Worm (Caenorhabditis elegans) whole organism, L1 larva: ENCODE results near the gene F54B11.5.

ENCODE experiments used
- C16A3.4 ChIP-seq: fragments of 150-350 bp; optimal IDR thresholded peaks from 2 replicates; lab custom pipeline; 2014; ENCODE audit warnings: missing biosample characterization, missing genetic modification characterization
- F16B12.6 ChIP-seq: fragments of 150-350 bp; optimal IDR thresholded peaks from 2 replicates; lab custom pipeline; 2014; ENCODE audit warnings: missing biosample characterization, missing genetic modification characterization
- aha-1 ChIP-seq: fragments of 150-350 bp; optimal IDR thresholded peaks from 2 replicates; lab custom pipeline; 2014; ENCODE audit warnings: missing biosample characterization, missing genetic modification characterization
- alr-1 ChIP-seq: fragments of 200-800 bp; sonication (Bioruptor generic); optimal IDR thresholded peaks from 2 replicates; lab custom pipeline; 2018; ENCODE audit warnings: borderline replicate concordance, mild to moderate bottlenecking, missing genetic modification characterization, missing compliant biosample characterization
- aly-2 ChIP-seq: fragments of 150-350 bp; optimal IDR thresholded peaks from 2 replicates; lab custom pipeline; 2014; ENCODE audit warnings: missing biosample characterization, missing genetic modification characterization
- ceh-63 ChIP-seq: fragments of 200-800 bp; sonication (Bioruptor generic); optimal IDR thresholded peaks from 2 replicates; lab custom pipeline; 2018; ENCODE audit warnings: mild to moderate bottlenecking, missing genetic modification characterization, missing compliant biosample characterization
- dsc-1 ChIP-seq: sonication (generic microtip); optimal IDR thresholded peaks from 2 replicates; lab custom pipeline; 2016; ENCODE audit warnings: mild to moderate bottlenecking, missing genetic modification characterization, missing compliant biosample characterization
- efl-1 ChIP-seq, 4 experiments: fragments of 150-350 bp; optimal IDR thresholded peaks in 3 of 4; peaks in 1 of 4; 1 replicate in 1 of 4; 2 replicates in 3 of 4; lab custom pipeline; 2014; ENCODE audit warnings: missing biosample characterization in 2 of 4, missing genetic modification characterization in 2 of 4, missing genetic modification reagents in 2 of 4
- egl-27 ChIP-seq, 2 experiments: fragments of 150-350 bp in 1 of 2; sonication (generic microtip); optimal IDR thresholded peaks; 3 replicates each; lab custom pipeline; 2017 to 2018; ENCODE audit warnings: missing biosample characterization in 2 of 2, missing genetic modification characterization in 2 of 2, missing genetic modification reagents in 2 of 2
- fkh-10 ChIP-seq: sonication (generic microtip); optimal IDR thresholded peaks from 2 replicates; lab custom pipeline; 2017; ENCODE audit warnings: missing biosample characterization, missing genetic modification reagents, missing genetic modification characterization
- fkh-8 ChIP-seq: sonication (generic microtip); optimal IDR thresholded peaks from 2 replicates; lab custom pipeline; 2016; ENCODE audit warnings: mild to moderate bottlenecking, missing genetic modification characterization, missing compliant biosample characterization
- fos-1 ChIP-seq: fragments of 150-350 bp; optimal IDR thresholded peaks from 2 replicates; lab custom pipeline; 2014; ENCODE audit warnings: missing biosample characterization, missing genetic modification characterization
- grh-1 ChIP-seq: fragments of 200-800 bp; sonication (Bioruptor generic); IDR thresholded peaks from 2 replicates; pipeline ENCODE4 v1.3.6; 2022; ENCODE audit warnings: missing genetic modification reagents, missing genetic modification characterization, missing compliant biosample characterization
- hlh-4 ChIP-seq: sonication (generic microtip); optimal IDR thresholded peaks from 2 replicates; lab custom pipeline; 2016; ENCODE audit warnings: mild to moderate bottlenecking, missing genetic modification characterization, missing compliant biosample characterization
- hpl-2 ChIP-seq: fragments of 150-350 bp; optimal IDR thresholded peaks from 2 replicates; lab custom pipeline; 2014; ENCODE audit warnings: missing biosample characterization, missing genetic modification reagents, missing genetic modification characterization
- irx-1 ChIP-seq: sonication (generic microtip); optimal IDR thresholded peaks from 2 replicates; lab custom pipeline; 2016; ENCODE audit warnings: missing genetic modification characterization, missing compliant biosample characterization
- jun-1 ChIP-seq: fragments of 150-350 bp; optimal IDR thresholded peaks from 2 replicates; lab custom pipeline; 2014; ENCODE audit warnings: missing biosample characterization, missing genetic modification reagents, missing genetic modification characterization
- lin-14 ChIP-seq: fragments of 200-800 bp; sonication (Bioruptor generic); optimal IDR thresholded peaks from 2 replicates; lab custom pipeline; 2018; ENCODE audit warnings: mild to moderate bottlenecking, missing genetic modification characterization, moderate library complexity, missing compliant biosample characterization
- lir-3 ChIP-seq: sonication (generic microtip); optimal IDR thresholded peaks from 2 replicates; lab custom pipeline; 2016; ENCODE audit warnings: mild to moderate bottlenecking, missing genetic modification characterization, moderate library complexity, missing compliant biosample characterization; ENCODE audit not compliant: poor library complexity
- lsy-2 ChIP-seq, 2 experiments: fragments of 150-350 bp; optimal IDR thresholded peaks; 2 replicates each; lab custom pipeline; 2014; ENCODE audit warnings: missing biosample characterization in 2 of 2, missing genetic modification characterization in 2 of 2
- mab-9 ChIP-seq: fragments of 200-800 bp; sonication (Bioruptor generic); IDR thresholded peaks from 2 replicates; pipeline ENCODE4 v1.3.6; 2022; ENCODE audit warnings: missing genetic modification reagents, missing genetic modification characterization, missing compliant biosample characterization
- mdl-1 ChIP-seq, 2 experiments: fragments of 150-350 bp; optimal IDR thresholded peaks; 2 replicates each; lab custom pipeline; 2014 to 2017; ENCODE audit warnings: missing biosample characterization in 2 of 2, missing genetic modification characterization in 2 of 2, inconsistent platforms in 1 of 2
- mef-2 ChIP-seq: fragments of 150-350 bp; optimal IDR thresholded peaks from 2 replicates; lab custom pipeline; 2014; ENCODE audit warnings: missing biosample characterization, missing genetic modification characterization
- mep-1 ChIP-seq: fragments of 150-350 bp; optimal IDR thresholded peaks from 2 replicates; lab custom pipeline; 2014; ENCODE audit warnings: missing biosample characterization, missing genetic modification characterization
- nhr-19 ChIP-seq: fragments of 200-800 bp; sonication (Bioruptor generic); conservative IDR thresholded peaks from 2 replicates; pipeline ENCODE4 v1.3.6; 2022; ENCODE audit warnings: missing genetic modification characterization, missing compliant biosample characterization
- nhr-20 ChIP-seq: sonication (generic microtip); optimal IDR thresholded peaks from 2 replicates; lab custom pipeline; 2016; ENCODE audit warnings: mild to moderate bottlenecking, missing genetic modification characterization, missing compliant biosample characterization
- nhr-237 ChIP-seq: fragments of 150-350 bp; optimal IDR thresholded peaks from 2 replicates; lab custom pipeline; 2014; ENCODE audit warnings: missing biosample characterization, missing genetic modification characterization
- nhr-47 ChIP-seq: sonication (generic microtip); optimal IDR thresholded peaks from 2 replicates; lab custom pipeline; 2016; ENCODE audit warnings: mild to moderate bottlenecking, missing genetic modification characterization, moderate library complexity, missing compliant biosample characterization
- nhr-71 ChIP-seq: sonication (generic microtip); optimal IDR thresholded peaks from 2 replicates; lab custom pipeline; 2016; ENCODE audit warnings: mild to moderate bottlenecking, missing genetic modification characterization, moderate library complexity, missing compliant biosample characterization
- nhr-76 ChIP-seq: sonication (generic microtip); optimal IDR thresholded peaks from 2 replicates; lab custom pipeline; 2017; ENCODE audit warnings: missing biosample characterization, missing genetic modification characterization
- nhr-77 ChIP-seq: fragments of 150-350 bp; optimal IDR thresholded peaks from 2 replicates; lab custom pipeline; 2014; ENCODE audit warnings: missing biosample characterization, missing genetic modification characterization
- pag-3 ChIP-seq: sonication (generic microtip); optimal IDR thresholded peaks from 2 replicates; lab custom pipeline; 2017; ENCODE audit warnings: missing genetic modification characterization, mild to moderate bottlenecking, missing compliant biosample characterization, antibody characterized with exemption, borderline replicate concordance; ENCODE audit not compliant: insufficient read depth
- pax-3 ChIP-seq: fragments of 200-800 bp; sonication (Bioruptor generic); optimal IDR thresholded peaks from 2 replicates; lab custom pipeline; 2018; ENCODE audit warnings: mild to moderate bottlenecking, missing genetic modification characterization, moderate library complexity, missing compliant biosample characterization
- pqm-1 ChIP-seq: sonication (generic microtip); optimal IDR thresholded peaks from 3 replicates; lab custom pipeline; 2017; ENCODE audit warnings: missing biosample characterization, missing genetic modification characterization
- rnt-1 ChIP-seq: sonication (generic microtip); optimal IDR thresholded peaks from 2 replicates; lab custom pipeline; 2016; ENCODE audit warnings: mild to moderate bottlenecking, missing genetic modification characterization, moderate library complexity, missing compliant biosample characterization
- skn-1 ChIP-seq: fragments of 150-350 bp; optimal IDR thresholded peaks from 2 replicates; lab custom pipeline; 2014; ENCODE audit warnings: missing biosample characterization, missing genetic modification characterization
- snu-23 ChIP-seq: sonication (generic microtip); optimal IDR thresholded peaks from 2 replicates; lab custom pipeline; 2016; ENCODE audit warnings: missing genetic modification characterization, missing compliant biosample characterization
- sox-4 ChIP-seq: sonication (generic microtip); optimal IDR thresholded peaks from 2 replicates; lab custom pipeline; 2016; ENCODE audit warnings: missing genetic modification characterization, missing compliant biosample characterization
- sup-37 ChIP-seq: fragments of 200-800 bp; sonication (Bioruptor generic); optimal IDR thresholded peaks from 2 replicates; lab custom pipeline; 2018; ENCODE audit warnings: mild to moderate bottlenecking, missing genetic modification characterization, missing compliant biosample characterization
- swsn-7 ChIP-seq: sonication (generic microtip); optimal IDR thresholded peaks from 2 replicates; lab custom pipeline; 2016; ENCODE audit warnings: missing genetic modification characterization, missing compliant biosample characterization
- tlp-1 ChIP-seq: fragments of 150-350 bp; optimal IDR thresholded peaks from 2 replicates; lab custom pipeline; 2014; ENCODE audit warnings: missing biosample characterization, missing genetic modification characterization
- unc-98 ChIP-seq: fragments of 200-800 bp; sonication (Bioruptor generic); IDR thresholded peaks from 2 replicates; pipeline ENCODE4 v1.3.6; 2022; ENCODE audit warnings: missing genetic modification characterization, missing compliant biosample characterization
- vab-15 ChIP-seq: sonication (generic microtip); optimal IDR thresholded peaks from 2 replicates; lab custom pipeline; 2017; ENCODE audit warnings: missing genotype, mild to moderate bottlenecking, missing genetic modification characterization, missing compliant biosample characterization
- xbp-1 ChIP-seq: sonication (generic microtip); optimal IDR thresholded peaks from 2 replicates; lab custom pipeline; 2016; ENCODE audit warnings: missing genetic modification characterization, missing compliant biosample characterization
- zag-1 ChIP-seq: fragments of 150-350 bp; optimal IDR thresholded peaks from 2 replicates; lab custom pipeline; 2014; ENCODE audit warnings: missing biosample characterization, missing genetic modification characterization

The F54B11.5 gene

DNA sequence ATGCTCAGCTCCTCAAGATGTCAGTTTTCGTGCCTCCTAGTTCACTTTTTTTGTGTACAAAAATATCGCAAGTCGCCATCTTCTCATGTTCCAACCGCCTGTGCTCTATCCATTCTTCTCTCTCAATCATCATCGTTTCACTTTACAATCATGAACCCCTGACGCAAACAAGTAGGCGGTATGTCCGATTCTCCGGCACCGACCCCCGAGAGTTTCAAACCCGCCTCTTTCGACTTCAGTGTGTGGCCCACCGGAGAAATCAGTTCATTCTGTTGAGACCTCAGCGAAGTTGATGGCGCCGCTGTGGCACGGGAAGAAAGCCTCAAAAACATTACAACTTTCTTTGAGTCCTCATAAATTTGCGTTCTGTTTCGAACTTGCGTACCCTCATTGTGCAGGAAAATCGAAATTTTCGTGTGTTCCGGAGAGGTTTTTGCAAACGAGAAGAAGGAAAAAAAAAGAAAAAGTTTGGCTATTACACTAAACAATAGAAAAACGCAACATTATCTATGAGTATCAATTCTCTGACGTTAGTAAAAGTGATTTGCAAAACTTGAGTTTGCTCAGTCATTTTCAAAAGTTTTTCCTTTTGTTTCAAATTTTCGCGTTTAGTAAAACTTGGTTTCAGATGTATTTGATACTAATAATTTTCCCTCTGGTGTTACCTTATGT lies 9.2 kb upstream of the F54B11.5 start, which contains the start of gene F54B11.9:
Gene F54B11.9, plus strand, starts transcription at position 622 of the 672 bp plus-strand sequence.
- peak; percentile 35 for TF ChIP-seq snu-23 (GFP tag; lab: Kevin White, UChicago)
- TF ChIP-seq alr-1 = no peak
- TF ChIP-seq fkh-8 (tag; lab: Kevin White, UChicago) = no peak
- TF ChIP-seq lir-3 (tag; lab: Kevin White, UChicago) = no peak
- peak; percentile 13 for TF ChIP-seq nhr-47 (tag; lab: Kevin White, UChicago)
- TF ChIP-seq hlh-4 (tag; lab: Kevin White, UChicago) = no peak
- peak; percentile 57 for TF ChIP-seq nhr-19
- TF ChIP-seq pax-3 = no peak
- no peak for TF ChIP-seq mef-2 (tag; lab: Kevin White, UChicago)
- TF ChIP-seq sox-4 = no peak
- no peak for TF ChIP-seq nhr-77
- TF ChIP-seq fos-1 = no peak
- TF ChIP-seq tlp-1 (tag; lab: Kevin White, UChicago) = no peak
- peak in 1 of 2 experiments; percentile 35 for TF ChIP-seq lsy-2 (tag; optimal IDR thresholded peaks at IDR 0.05; lab: Kevin White, UChicago)
- TF ChIP-seq zag-1 (tag; lab: Kevin White, UChicago) = no peak
- peak; percentile 18 for TF ChIP-seq nhr-20 (tag; lab: Kevin White, UChicago)
- TF ChIP-seq nhr-237 = no peak
- no peak for TF ChIP-seq skn-1 (tag; lab: Kevin White, UChicago)
- TF ChIP-seq egl-27 (tag; optimal IDR thresholded peaks at IDR 0.05; lab: Kevin White, UChicago) = no peak
- TF ChIP-seq mep-1 (tag; lab: Kevin White, UChicago) = peak; percentile 19
- TF ChIP-seq efl-1 (optimal IDR thresholded peaks at IDR 0.05; lab: Kevin White, UChicago) = peak in 1 of 2 experiments; percentile 4
- no peak for TF ChIP-seq efl-1 (GFP tag; optimal IDR thresholded peaks at IDR 0.05 in 1 of 2; lab: Kevin White, UChicago)
- TF ChIP-seq jun-1 (tag; lab: Kevin White, UChicago) = no peak
- TF ChIP-seq unc-98 (GFP tag; lab: Robert Waterston, UW) = 0 out of 2 replicates have a peak, but pooled peaks have one; percentile 35
- no peak for TF ChIP-seq xbp-1 (tag; lab: Kevin White, UChicago)
- TF ChIP-seq nhr-76 (tag; lab: Kevin White, UChicago) = no peak
- TF ChIP-seq grh-1 = no peak
- no peak for TF ChIP-seq pqm-1 (tag; lab: Kevin White, UChicago)
- TF ChIP-seq dsc-1 = peak; percentile 69
- TF ChIP-seq nhr-71 (tag; lab: Kevin White, UChicago) = peak; percentile 59
- no peak for TF ChIP-seq aha-1 (tag; lab: Kevin White, UChicago)
- TF ChIP-seq hpl-2 (GFP tag; lab: Kevin White, UChicago) = no peak
- TF ChIP-seq vab-15 (tag; lab: Kevin White, UChicago) = no peak
- TF ChIP-seq C16A3.4 = peak; percentile 26
- peak in 1 of 2 experiments; percentile 8 for TF ChIP-seq mdl-1 (tag; optimal IDR thresholded peaks at IDR 0.05; lab: Kevin White, UChicago)
- TF ChIP-seq pag-3 (tag; lab: Kevin White, UChicago) = no peak
- no peak for TF ChIP-seq fkh-10
- TF ChIP-seq lin-14 (GFP tag; lab: Kevin White, UChicago) = peak; percentile 60
- no peak for TF ChIP-seq F16B12.6 (tag; lab: Kevin White, UChicago)
- TF ChIP-seq rnt-1 (tag; lab: Kevin White, UChicago) = peak; percentile 82
- TF ChIP-seq, all 84 proteins: peak for 14

DNA sequence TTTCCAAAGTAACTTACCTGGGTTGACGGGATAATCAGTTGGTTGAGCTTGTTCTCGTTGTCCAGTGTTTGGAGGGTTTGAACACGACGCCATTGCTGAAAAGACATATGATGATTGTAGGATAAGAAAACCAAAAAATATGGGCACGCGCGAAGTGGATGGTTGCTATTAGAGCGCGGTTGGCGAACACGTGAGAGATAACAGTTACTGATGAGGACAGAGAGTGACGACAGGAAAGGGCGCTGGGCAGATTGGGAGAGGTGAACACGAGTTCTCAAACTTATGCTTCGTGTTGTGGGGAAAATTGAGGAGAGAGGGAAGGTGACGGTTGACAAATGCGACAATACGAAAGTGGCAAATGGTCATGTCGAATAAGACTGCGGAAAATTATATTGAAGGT lies 8.0 kb upstream of the F54B11.5 start, which contains the start of gene F54B11.8:
Gene F54B11.8, minus strand, starts transcription at position 101 of the 400 bp plus-strand sequence.
- TF ChIP-seq nhr-47 (tag; lab: Kevin White, UChicago) (no peak), F16B12.6 (tag; lab: Kevin White, UChicago) (no peak), mab-9 (GFP tag; lab: Robert Waterston, UW) (no peak), irx-1 (no peak), swsn-7 (no peak), lsy-2 (tag; optimal IDR thresholded peaks at IDR 0.05; lab: Kevin White, UChicago) (no peak), ceh-63 (GFP tag; lab: Kevin White, UChicago) (no peak), sup-37 (GFP tag; lab: Kevin White, UChicago) (no peak), jun-1 (tag; lab: Kevin White, UChicago) (no peak), grh-1 (no peak), aly-2 (tag; lab: Kevin White, UChicago) (no peak), hpl-2 (GFP tag; lab: Kevin White, UChicago) (no peak)
